Fruit fly (Drosophila melanogaster) whole organism, embryonic: ENCODE data around the gene CG17906.

ENCODE experiments used
- Antp ChIP-seq: fragments of 200-800 bp; sonication (Bioruptor generic); optimal IDR thresholded peaks from 3 replicates; lab custom pipeline; 2016; ENCODE audit warnings: missing biosample characterization, missing genetic modification characterization
- CG10543 ChIP-seq: fragments of 200-800 bp; sonication (Bioruptor generic); optimal IDR thresholded peaks from 3 replicates; lab custom pipeline; 2017; ENCODE audit warnings: missing biosample characterization, mild to moderate bottlenecking, missing genetic modification characterization, moderate library complexity
- CG12942 ChIP-seq: fragments of 200-800 bp; sonication (Bioruptor generic); optimal IDR thresholded peaks from 3 replicates; lab custom pipeline; 2016; ENCODE audit warnings: missing biosample characterization, missing genetic modification characterization
- CG14710 ChIP-seq: fragments of 200-800 bp; sonication (Bioruptor generic); optimal IDR thresholded peaks from 3 replicates; lab custom pipeline; 2019; ENCODE audit warnings: missing biosample characterization, mild to moderate bottlenecking, missing genetic modification characterization, moderate library complexity
- CG15073 ChIP-seq: fragments of 200-800 bp; sonication (Bioruptor generic); optimal IDR thresholded peaks from 2 replicates; lab custom pipeline; 2016; ENCODE audit warnings: missing biosample characterization, missing genetic modification characterization
- CG15696 ChIP-seq: fragments of 200-800 bp; sonication (Bioruptor generic); optimal IDR thresholded peaks from 2 replicates; lab custom pipeline; 2019; ENCODE audit warnings: missing biosample characterization, mild to moderate bottlenecking, missing genetic modification characterization, moderate library complexity
- CG17359 ChIP-seq: fragments of 200-800 bp; sonication (Bioruptor generic); optimal IDR thresholded peaks from 3 replicates; lab custom pipeline; 2018; ENCODE audit warnings: missing biosample characterization, mild to moderate bottlenecking, missing genetic modification characterization, moderate library complexity
- CG2712 ChIP-seq: fragments of 200-800 bp; optimal IDR thresholded peaks from 3 replicates; lab custom pipeline; 2019; ENCODE audit warnings: missing biosample characterization, mild to moderate bottlenecking, missing genetic modification characterization, moderate library complexity
- CG30431 ChIP-seq: fragments of 200-800 bp; sonication (Bioruptor generic); optimal IDR thresholded peaks from 2 replicates; lab custom pipeline; 2017; ENCODE audit warnings: missing biosample characterization, missing genetic modification characterization
- CG31388 ChIP-seq: fragments of 200-800 bp; sonication (Bioruptor generic); optimal IDR thresholded peaks from 2 replicates; lab custom pipeline; 2016; ENCODE audit warnings: missing biosample characterization, missing genetic modification characterization
- CG34376 ChIP-seq: fragments of 200-800 bp; sonication (Bioruptor generic); optimal IDR thresholded peaks from 2 replicates; lab custom pipeline; 2018; ENCODE audit warnings: missing biosample characterization, mild to moderate bottlenecking, missing genetic modification characterization
- CG6654 ChIP-seq: fragments of 200-800 bp; sonication (Bioruptor generic); optimal IDR thresholded peaks from 2 replicates; lab custom pipeline; 2017; ENCODE audit warnings: missing biosample characterization, mild to moderate bottlenecking, missing genetic modification characterization
- CG8290 ChIP-seq, 3 experiments: fragments of 200-800 bp; sonication (Bioruptor generic); optimal IDR thresholded peaks; 2 replicates each; lab custom pipeline; 2016 to 2019; ENCODE audit warnings: missing biosample characterization in 3 of 3, missing genetic modification characterization in 3 of 3, mild to moderate bottlenecking in 2 of 3, moderate library complexity in 1 of 3
- CG8388 ChIP-seq: fragments of 200-800 bp; sonication (Bioruptor generic); optimal IDR thresholded peaks from 2 replicates; lab custom pipeline; 2019; ENCODE audit warnings: missing biosample characterization, mild to moderate bottlenecking, missing genetic modification characterization, moderate library complexity
- CG9437 ChIP-seq: fragments of 200-800 bp; sonication (Bioruptor generic); optimal IDR thresholded peaks from 2 replicates; lab custom pipeline; 2018; ENCODE audit warnings: missing biosample characterization, mild to moderate bottlenecking, missing genetic modification characterization
- CG9817 ChIP-seq: fragments of 200-800 bp; sonication (Bioruptor generic); optimal IDR thresholded peaks from 2 replicates; lab custom pipeline; 2018; ENCODE audit warnings: missing biosample characterization, mild to moderate bottlenecking, missing genetic modification characterization, moderate library complexity
- D19B ChIP-seq: fragments of 200-800 bp; sonication (Bioruptor generic); optimal IDR thresholded peaks from 2 replicates; lab custom pipeline; 2017; ENCODE audit warnings: missing biosample characterization, mild to moderate bottlenecking, missing genetic modification characterization
- HLHmδ ChIP-seq: fragments of 200-800 bp; sonication (Bioruptor generic); optimal IDR thresholded peaks from 2 replicates; lab custom pipeline; 2018; ENCODE audit warnings: missing biosample characterization, mild to moderate bottlenecking, missing genetic modification characterization, moderate library complexity
- HmgD ChIP-seq: fragments of 200-800 bp; sonication (Bioruptor generic); optimal IDR thresholded peaks from 3 replicates; lab custom pipeline; 2016; ENCODE audit warnings: missing biosample characterization, missing genetic modification characterization
- Med ChIP-seq: fragments of 200-800 bp; sonication (Bioruptor generic); peaks from one replicate; lab custom pipeline; 2016; ENCODE audit warnings: missing biosample characterization, missing genetic modification characterization, mild to moderate bottlenecking, inconsistent platforms, moderate library complexity
- Myb ChIP-seq: fragments of 200-800 bp; sonication (Bioruptor generic); optimal IDR thresholded peaks from 2 replicates; lab custom pipeline; 2016; ENCODE audit warnings: missing biosample characterization, missing genetic modification characterization
- Nf-YC ChIP-seq: fragments of 200-800 bp; optimal IDR thresholded peaks from 3 replicates; lab custom pipeline; 2019; ENCODE audit warnings: missing biosample characterization, mild to moderate bottlenecking, missing genetic modification characterization, moderate library complexity
- Optix ChIP-seq: fragments of 200-800 bp; sonication (Bioruptor generic); IDR thresholded peaks from 3 replicates; pipeline ENCODE4 v1.3.6; 2022; ENCODE audit warnings: missing biosample characterization, missing genetic modification characterization
- Ravus ChIP-seq: fragments of 200-800 bp; sonication (Bioruptor generic); IDR thresholded peaks from 2 replicates; pipeline ENCODE4 v1.3.6; 2022; ENCODE audit warnings: missing biosample characterization, missing genetic modification characterization
- Scr ChIP-seq: fragments of 200-800 bp; sonication (Bioruptor generic); IDR thresholded peaks from 2 replicates; pipeline ENCODE4 v1.3.6; 2022; ENCODE audit warnings: missing biosample characterization, missing genetic modification characterization; ENCODE audit not compliant: partially characterized antibody
- TFAM ChIP-seq: fragments of 200-800 bp; sonication (Bioruptor generic); optimal IDR thresholded peaks from 2 replicates; lab custom pipeline; 2017; ENCODE audit warnings: missing biosample characterization, missing genetic modification characterization, inconsistent platforms
- bowl ChIP-seq: fragments of 200-800 bp; sonication (Bioruptor generic); IDR thresholded peaks from 2 replicates; pipeline ENCODE4 v1.3.6; 2022; ENCODE audit warnings: missing biosample characterization, missing genetic modification characterization
- caup ChIP-seq: fragments of 200-800 bp; sonication (Bioruptor generic); optimal IDR thresholded peaks from 3 replicates; lab custom pipeline; 2017; ENCODE audit warnings: missing biosample characterization, mild to moderate bottlenecking, missing genetic modification characterization, moderate library complexity; ENCODE audit not compliant: severe bottlenecking
- corto ChIP-seq: fragments of 200-800 bp; sonication (Bioruptor generic); optimal IDR thresholded peaks from 2 replicates; lab custom pipeline; 2016; ENCODE audit warnings: missing biosample characterization, mild to moderate bottlenecking, missing genetic modification characterization, moderate library complexity
- croc ChIP-seq: fragments of 200-800 bp; sonication (Bioruptor generic); conservative IDR thresholded peaks from 3 replicates; pipeline ENCODE4 v1.3.6; 2022; ENCODE audit warnings: missing biosample characterization, missing genetic modification characterization
- cwo ChIP-seq: fragments of 200-800 bp; sonication (Bioruptor generic); optimal IDR thresholded peaks from 3 replicates; lab custom pipeline; 2017; ENCODE audit warnings: missing biosample characterization, missing genetic modification characterization, mild to moderate bottlenecking, moderate library complexity, missing genetic modification reagents
- dan ChIP-seq: fragments of 200-800 bp; sonication (Bioruptor generic); IDR thresholded peaks from 2 replicates; pipeline ENCODE4 v1.3.6; 2022; ENCODE audit warnings: missing biosample characterization, missing genetic modification characterization
- ewg ChIP-seq: fragments of 200-800 bp; sonication (Bioruptor generic); optimal IDR thresholded peaks from 3 replicates; lab custom pipeline; 2017; ENCODE audit warnings: mild to moderate bottlenecking, missing biosample characterization, missing genetic modification reagents, missing genetic modification characterization
- exex ChIP-seq: fragments of 200-800 bp; sonication (Bioruptor generic); optimal IDR thresholded peaks from 4 replicates; lab custom pipeline; 2018; ENCODE audit warnings: missing biosample characterization, mild to moderate bottlenecking, missing genetic modification characterization, moderate library complexity
- gfzf ChIP-seq: fragments of 200-800 bp; sonication (Bioruptor generic); optimal IDR thresholded peaks from 2 replicates; lab custom pipeline; 2016; ENCODE audit warnings: missing biosample characterization, mild to moderate bottlenecking, missing genetic modification characterization, moderate library complexity
- grn ChIP-seq: fragments of 200-800 bp; sonication (Bioruptor generic); optimal IDR thresholded peaks from 3 replicates; lab custom pipeline; 2017; ENCODE audit warnings: missing biosample characterization, missing genetic modification characterization
- gsb ChIP-seq: fragments of 200-800 bp; sonication (Bioruptor generic); IDR thresholded peaks from 2 replicates; pipeline ENCODE4 v1.3.6; 2022; ENCODE audit warnings: missing biosample characterization, missing genetic modification characterization
- insv ChIP-seq, 2 experiments: fragments of 200-800 bp; sonication (Bioruptor generic); optimal IDR thresholded peaks; 3 replicates each; lab custom pipeline; 2016 to 2018; ENCODE audit warnings: missing biosample characterization in 2 of 2, missing genetic modification characterization in 2 of 2
- lilli ChIP-seq: fragments of 200-800 bp; sonication (Bioruptor generic); optimal IDR thresholded peaks from 3 replicates; lab custom pipeline; 2016; ENCODE audit warnings: missing biosample characterization, missing genetic modification characterization
- lov ChIP-seq, 2 experiments: fragments of 200-800 bp in 1 of 2; fragments of >200 bp in 1 of 2; sonication (Bioruptor generic) in 1 of 2; IDR thresholded peaks in 1 of 2; optimal IDR thresholded peaks in 1 of 2; 2 replicates in 1 of 2; 3 replicates in 1 of 2; pipeline versions ENCODE4 v1.3.6 to Lab custom; 2017 to 2022; ENCODE audit warnings: missing biosample characterization in 1 of 2, missing genetic modification characterization in 1 of 2
- mirr ChIP-seq: fragments of 200-800 bp; sonication (Bioruptor generic); optimal IDR thresholded peaks from 3 replicates; lab custom pipeline; 2018; ENCODE audit warnings: missing biosample characterization, mild to moderate bottlenecking, missing genetic modification characterization
- sima ChIP-seq: fragments of 200-800 bp; sonication (Bioruptor generic); optimal IDR thresholded peaks from 2 replicates; lab custom pipeline; 2016; ENCODE audit warnings: missing biosample characterization, missing genetic modification characterization
- sisA ChIP-seq: fragments of 200-800 bp; sonication (Bioruptor generic); IDR thresholded peaks from 2 replicates; pipeline ENCODE4 v1.3.6; 2022; ENCODE audit warnings: missing biosample characterization, missing genetic modification characterization
- sug ChIP-seq: fragments of 200-800 bp; optimal IDR thresholded peaks from 2 replicates; lab custom pipeline; 2019; ENCODE audit warnings: missing biosample characterization, mild to moderate bottlenecking, missing genetic modification characterization, moderate library complexity
- tna ChIP-seq: fragments of 200-800 bp; sonication (Bioruptor generic); IDR thresholded peaks from 2 replicates; pipeline ENCODE4 v1.3.6; 2022; ENCODE audit warnings: missing biosample characterization, missing genetic modification characterization; ENCODE audit not compliant: partially characterized antibody
- ttk ChIP-seq: fragments of 200-800 bp; sonication (Bioruptor generic); IDR thresholded peaks from 2 replicates; pipeline ENCODE4 v2.1.2; 2022; ENCODE audit warnings: missing biosample characterization, missing genetic modification characterization
- twi ChIP-seq: fragments of 200-800 bp; optimal IDR thresholded peaks from 2 replicates; lab custom pipeline; 2019; ENCODE audit warnings: missing biosample characterization, mild to moderate bottlenecking, missing genetic modification characterization, moderate library complexity
- vnd ChIP-seq: fragments of 200-800 bp; sonication (Bioruptor generic); IDR thresholded peaks from 3 replicates; pipeline ENCODE4 v1.3.6; 2022; ENCODE audit warnings: missing biosample characterization, missing genetic modification characterization; ENCODE audit not compliant: partially characterized antibody

Gene CG17906

DNA sequence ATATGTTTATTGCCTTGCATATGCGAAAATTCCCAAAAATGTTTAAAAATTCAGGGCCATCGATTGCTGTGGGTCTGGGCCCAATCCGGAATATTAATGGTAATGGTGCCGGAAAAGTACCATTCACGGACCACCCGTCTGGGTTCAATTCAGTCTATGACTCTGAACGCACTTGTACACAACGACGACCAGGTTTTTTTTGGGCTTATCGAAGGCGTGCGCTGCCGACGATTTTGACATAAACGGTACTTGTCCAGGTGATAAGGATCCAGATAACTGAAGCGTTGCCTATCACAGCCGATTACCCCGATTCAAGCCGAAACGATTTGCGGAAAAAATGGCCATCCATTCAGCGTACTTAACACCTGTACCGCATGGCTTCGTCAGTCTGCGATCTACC lies 2.6 kb upstream of the CG17906 start, which contains the start of gene CG9555 (continued):
- no peak for TF ChIP-seq CG31388
- TF ChIP-seq CG34376 (GFP tag; lab: Kevin White, UChicago), result peak; percentile 86
- no peak for TF ChIP-seq gsb (GFP tag; lab: Robert Waterston, UW)
- no peak for TF ChIP-seq CG15073 (GFP tag; lab: Kevin White, UChicago)
- TF ChIP-seq HLHmδ, result no peak
- TF ChIP-seq CG10543 (GFP tag; lab: Kevin White, UChicago), result peak; percentile 45
- TF ChIP-seq grn (GFP tag; lab: Kevin White, UChicago), result peak; percentile 65
- no peak for TF ChIP-seq tna (GFP tag; lab: Robert Waterston, UW)
- TF ChIP-seq exex (tag; lab: Kevin White, UChicago), result peak; percentile 95
- TF ChIP-seq cwo (GFP tag; lab: Kevin White, UChicago), result peak; percentile 66
- peak; percentile 95 for TF ChIP-seq sug (tag; lab: Kevin White, UChicago)
- peak; percentile 53 for TF ChIP-seq Med
- TF ChIP-seq TFAM (GFP tag; lab: Kevin White, UChicago), result no peak
- TF ChIP-seq sisA (GFP tag; lab: Robert Waterston, UW), result no peak
- TF ChIP-seq mirr, result peak; percentile 26
- no peak for TF ChIP-seq CG8290 (GFP tag; optimal IDR thresholded peaks at IDR 0.05; lab: Kevin White, UChicago)
- TF ChIP-seq CG8290 (tag; optimal IDR thresholded peaks at IDR 0.05; lab: Kevin White, UChicago), result no peak
- TF ChIP-seq caup (GFP tag; lab: Kevin White, UChicago), result no peak
- TF ChIP-seq, all 482 proteins: peak for 16

DNA sequence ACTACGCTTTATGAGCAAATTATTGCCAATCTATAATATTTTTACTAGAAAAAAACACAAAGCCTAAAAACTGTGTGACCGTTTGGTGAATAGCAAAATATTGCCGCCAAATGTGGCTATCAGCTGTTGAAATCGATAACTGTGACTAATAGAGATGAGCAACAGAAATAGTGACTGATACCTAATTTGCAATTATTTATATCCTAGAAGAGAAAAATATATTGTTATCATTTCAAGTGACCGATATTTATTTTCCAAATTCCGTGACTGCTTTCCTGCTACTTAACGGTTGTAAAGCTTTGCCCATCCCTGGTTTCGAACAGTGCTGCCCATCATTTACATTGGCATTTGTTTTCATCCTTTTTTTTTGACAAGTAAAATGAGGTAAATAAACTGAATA lies 3.1 kb downstream of the CG17906 start, which contains the start of the genes alien and CG18661:
alien (minus strand) TSS at position 95 of the 400 bp plus-strand sequence.
CG18661 (plus strand) TSS at position 321 of the 400 bp plus-strand sequence.
- peak; percentile 67 for TF ChIP-seq Scr (GFP tag; lab: Robert Waterston, UW)
- TF ChIP-seq twi (tag; lab: Kevin White, UChicago), result peak; percentile 34
- no peak for TF ChIP-seq CG6654 (GFP tag; lab: Kevin White, UChicago)
- TF ChIP-seq Optix (GFP tag; lab: Robert Waterston, UW), result peak; percentile 95
- TF ChIP-seq ttk (GFP tag; lab: Robert Waterston, UW), result peak; percentile 88
- no peak for TF ChIP-seq corto (GFP tag; lab: Kevin White, UChicago)
- TF ChIP-seq CG8388 (GFP tag; lab: Kevin White, UChicago), result peak; percentile 46
- TF ChIP-seq CG9817 (tag; lab: Kevin White, UChicago), result peak; percentile 85
- TF ChIP-seq lov (optimal IDR thresholded peaks at IDR 0.05; lab: Kevin White, UChicago), result no peak
- TF ChIP-seq lov (GFP tag; IDR thresholded peaks at IDR 0.05; lab: Robert Waterston, UW), result peak; percentile 85
- TF ChIP-seq CG17359 (tag; lab: Kevin White, UChicago), result peak; percentile 57
- peak; percentile 88 for TF ChIP-seq gfzf
- peak; percentile 85 for TF ChIP-seq Ravus
- peak; percentile 32 for TF ChIP-seq exex (tag; lab: Kevin White, UChicago)
- TF ChIP-seq insv (GFP tag; optimal IDR thresholded peaks at IDR 0.05; lab: Kevin White, UChicago), result peak in 1 of 2 experiments; percentile 74
- peak; percentile 91 for TF ChIP-seq croc (GFP tag; lab: Robert Waterston, UW)
- TF ChIP-seq Nf-YC, result peak; percentile 45
- TF ChIP-seq bowl (GFP tag; lab: Robert Waterston, UW), result peak; percentile 92
- TF ChIP-seq HmgD (GFP tag; lab: Kevin White, UChicago), result peak; percentile 94
- TF ChIP-seq sima, result peak; percentile 93
- TF ChIP-seq Antp (GFP tag; lab: Kevin White, UChicago), result peak; percentile 94
- TF ChIP-seq vnd, result peak; percentile 60; the same call in 2 of the 3 replicates
- TF ChIP-seq lilli (GFP tag; lab: Kevin White, UChicago), result peak; percentile 96
- TF ChIP-seq CG12942 (GFP tag; lab: Kevin White, UChicago), result peak; percentile 80
- TF ChIP-seq CG2712, result peak; percentile 70
- TF ChIP-seq CG30431 (GFP tag; lab: Kevin White, UChicago), result peak; percentile 48
- peak; percentile 79 for TF ChIP-seq CG14710 (tag; lab: Kevin White, UChicago)
- TF ChIP-seq ewg, result peak; percentile 80
- peak; percentile 16 for TF ChIP-seq CG9437 (GFP tag; lab: Kevin White, UChicago)
- peak; percentile 43 for TF ChIP-seq D19B (GFP tag; lab: Kevin White, UChicago)
- peak; percentile 99 for TF ChIP-seq Myb (GFP tag; lab: Kevin White, UChicago)
- TF ChIP-seq CG15696 (tag; lab: Kevin White, UChicago), result peak; percentile 77
- 0 out of 2 replicates have a peak, but pooled peaks have one; percentile 13 for TF ChIP-seq dan (GFP tag; lab: Robert Waterston, UW)
